Worm (Caenorhabditis elegans) whole organism, L4 larva: ENCODE results near the gene C31H2.4.

Experiments used
- F26F4.8 ChIP-seq: fragments of 200-800 bp; sonication (Bioruptor generic); conservative IDR thresholded peaks from 2 replicates; pipeline ENCODE4 v1.3.6; 2022; ENCODE audit warnings: missing genetic modification characterization, missing compliant biosample characterization
- F37D6.2 ChIP-seq: sonication (generic microtip); optimal IDR thresholded peaks from 2 replicates; lab custom pipeline; 2016; ENCODE audit warnings: mild to moderate bottlenecking, missing genetic modification characterization, missing compliant biosample characterization
- F44E2.7 ChIP-seq: fragments of 200-800 bp; sonication (Bioruptor generic); IDR thresholded peaks from 2 replicates; pipeline ENCODE4 v2.1.2; 2022; ENCODE audit warnings: missing genetic modification characterization, missing compliant biosample characterization
- R02D3.7 ChIP-seq: fragments of 150-350 bp; sonication (generic microtip); optimal IDR thresholded peaks from 3 replicates; lab custom pipeline; 2014; ENCODE audit warnings: missing biosample characterization, missing genetic modification characterization
- ZK337.2 ChIP-seq: fragments of 200-800 bp; sonication (Bioruptor generic); IDR thresholded peaks from 2 replicates; pipeline ENCODE4 v1.3.6; 2022; ENCODE audit warnings: missing genetic modification reagents, missing genetic modification characterization, missing compliant biosample characterization
- aha-1 ChIP-seq: fragments of 150-350 bp; peaks from one replicate; lab custom pipeline; 2014; ENCODE audit warnings: missing biosample characterization, missing genetic modification characterization
- ama-1 ChIP-seq: fragments of 150-350 bp; optimal IDR thresholded peaks from 2 replicates; lab custom pipeline; 2014; ENCODE audit warnings: inconsistent platforms, mixed read lengths
- attf-4 ChIP-seq: sonication (generic microtip); optimal IDR thresholded peaks from 3 replicates; lab custom pipeline; 2017; ENCODE audit warnings: missing biosample characterization, missing genetic modification characterization
- ceh-62 ChIP-seq: sonication (generic microtip); optimal IDR thresholded peaks from 2 replicates; lab custom pipeline; 2017; ENCODE audit warnings: missing biosample characterization, missing genetic modification characterization
- ces-1 ChIP-seq: fragments of 150-350 bp; sonication (generic microtip); optimal IDR thresholded peaks from 4 replicates; lab custom pipeline; 2014; ENCODE audit warnings: missing biosample characterization, missing genetic modification reagents, missing genetic modification characterization
- daf-16 ChIP-seq, 3 experiments: sonication (generic microtip); optimal IDR thresholded peaks; 2 replicates each; lab custom pipeline; 2016 to 2017; ENCODE audit warnings: missing genetic modification characterization in 3 of 3, missing genetic modification reagents in 3 of 3, mild to moderate bottlenecking in 2 of 3, missing compliant biosample characterization in 2 of 3, missing biosample characterization in 1 of 3, moderate library complexity in 1 of 3
- daf-19 ChIP-seq: fragments of 200-800 bp; sonication (Bioruptor generic); conservative IDR thresholded peaks from 2 replicates; pipeline ENCODE4 v1.3.6; 2022; ENCODE audit warnings: missing genetic modification characterization, missing compliant biosample characterization
- dmd-6 ChIP-seq: fragments of 200-800 bp; sonication (Bioruptor generic); IDR thresholded peaks from 2 replicates; pipeline ENCODE4 v1.3.6; 2022; ENCODE audit warnings: missing genetic modification reagents, missing genetic modification characterization, missing compliant biosample characterization
- dmd-8 ChIP-seq: fragments of 200-800 bp; sonication (Bioruptor generic); IDR thresholded peaks from 2 replicates; pipeline ENCODE4 v1.3.6; 2022; ENCODE audit warnings: missing genetic modification characterization, missing compliant biosample characterization
- dmd-9 ChIP-seq: fragments of 200-800 bp; sonication (Bioruptor generic); IDR thresholded peaks from 2 replicates; pipeline ENCODE4 v1.3.6; 2022; ENCODE audit warnings: missing genetic modification reagents, missing genetic modification characterization, missing compliant biosample characterization
- dpl-1 ChIP-seq: fragments of 150-350 bp; optimal IDR thresholded peaks from 2 replicates; lab custom pipeline; 2014; ENCODE audit warnings: missing biosample characterization, missing genetic modification reagents, missing genetic modification characterization
- fkh-10 ChIP-seq: fragments of 150-350 bp; optimal IDR thresholded peaks from 2 replicates; lab custom pipeline; 2014; ENCODE audit warnings: missing biosample characterization, missing genetic modification reagents, missing genetic modification characterization
- hlh-11 ChIP-seq: fragments of 200-800 bp; sonication (Bioruptor generic); optimal IDR thresholded peaks from 2 replicates; lab custom pipeline; 2018; ENCODE audit warnings: mild to moderate bottlenecking, missing genetic modification characterization, missing compliant biosample characterization
- hlh-30 ChIP-seq: sonication (generic microtip); optimal IDR thresholded peaks from 2 replicates; lab custom pipeline; 2017; ENCODE audit warnings: antibody characterized with exemption, mild to moderate bottlenecking, missing genetic modification characterization, missing compliant biosample characterization; ENCODE audit not compliant: insufficient read depth
- jun-1 ChIP-seq: fragments of 150-350 bp; optimal IDR thresholded peaks from 2 replicates; lab custom pipeline; 2014; ENCODE audit warnings: missing biosample characterization, missing genetic modification reagents, missing genetic modification characterization
- lim-7 ChIP-seq: fragments of 200-800 bp; sonication (Bioruptor generic); IDR thresholded peaks from 2 replicates; pipeline ENCODE4 v1.3.6; 2022; ENCODE audit warnings: missing genetic modification characterization, missing compliant biosample characterization
- madf-5 ChIP-seq, 2 experiments: fragments of 200-800 bp; sonication (Bioruptor generic); IDR thresholded peaks; 2 replicates each; pipeline ENCODE4 v1.3.6; 2022; ENCODE audit warnings: missing compliant biosample characterization in 2 of 2, missing genetic modification characterization in 2 of 2
- madf-9 ChIP-seq: fragments of 200-800 bp; sonication (Bioruptor generic); conservative IDR thresholded peaks from 2 replicates; pipeline ENCODE4 v1.3.6; 2022; ENCODE audit warnings: missing genetic modification reagents, missing genetic modification characterization, missing compliant biosample characterization
- mdt-29 ChIP-seq: fragments of 200-800 bp; sonication (Bioruptor generic); IDR thresholded peaks from 2 replicates; pipeline ENCODE4 v1.3.6; 2022; ENCODE audit warnings: missing genetic modification reagents, missing genetic modification characterization, missing compliant biosample characterization
- mes-2 ChIP-seq: sonication (generic microtip); optimal IDR thresholded peaks from 2 replicates; lab custom pipeline; 2016; ENCODE audit warnings: missing genotype, mild to moderate bottlenecking, missing genetic modification characterization, missing compliant biosample characterization; ENCODE audit not compliant: poor library complexity, severe bottlenecking
- mxl-2 ChIP-seq: fragments of 200-800 bp; sonication (Bioruptor generic); conservative IDR thresholded peaks from 2 replicates; pipeline ENCODE4 v1.3.6; 2022; ENCODE audit warnings: missing genetic modification reagents, missing genetic modification characterization, missing compliant biosample characterization
- nhr-102 ChIP-seq: sonication (generic microtip); optimal IDR thresholded peaks from 2 replicates; lab custom pipeline; 2016; ENCODE audit warnings: mild to moderate bottlenecking, missing genetic modification characterization, moderate library complexity, missing compliant biosample characterization
- nhr-11 ChIP-seq: fragments of 150-350 bp; optimal IDR thresholded peaks from 2 replicates; lab custom pipeline; 2014; ENCODE audit warnings: missing biosample characterization, missing genetic modification characterization
- nhr-111 ChIP-seq: fragments of 200-800 bp; sonication (Bioruptor generic); optimal IDR thresholded peaks from 2 replicates; lab custom pipeline; 2018; ENCODE audit warnings: mild to moderate bottlenecking, missing genetic modification characterization, missing compliant biosample characterization
- nhr-25 ChIP-seq: sonication (generic microtip); optimal IDR thresholded peaks from 2 replicates; lab custom pipeline; 2017; ENCODE audit warnings: missing genetic modification characterization, mild to moderate bottlenecking, missing compliant biosample characterization, antibody characterized with exemption, moderate library complexity, borderline replicate concordance; ENCODE audit not compliant: insufficient read depth
- nhr-28 ChIP-seq: fragments of 150-350 bp; optimal IDR thresholded peaks from 2 replicates; lab custom pipeline; 2014; ENCODE audit warnings: missing biosample characterization, missing genetic modification characterization
- pha-4 ChIP-seq, 2 experiments: fragments of 150-350 bp in 1 of 2; fragments of 200-800 bp in 1 of 2; sonication (Bioruptor generic) in 1 of 2; IDR thresholded peaks in 1 of 2; optimal IDR thresholded peaks in 1 of 2; 2 replicates each; pipeline versions ENCODE4 v1.3.6 to Lab custom; 2014 to 2022; ENCODE audit warnings: missing genetic modification characterization in 2 of 2, missing genetic modification reagents in 2 of 2, missing biosample characterization in 1 of 2, missing compliant biosample characterization in 1 of 2
- pqm-1 ChIP-seq: sonication (generic microtip); optimal IDR thresholded peaks from 2 replicates; lab custom pipeline; 2017; ENCODE audit warnings: missing biosample characterization, missing genetic modification characterization
- snpc-4 ChIP-seq: fragments of 150-350 bp; optimal IDR thresholded peaks from 2 replicates; lab custom pipeline; 2014; ENCODE audit warnings: missing biosample characterization, missing genetic modification characterization
- spr-1 ChIP-seq: sonication (generic microtip); optimal IDR thresholded peaks from 2 replicates; lab custom pipeline; 2016; ENCODE audit warnings: mild to moderate bottlenecking, missing genetic modification characterization, missing compliant biosample characterization
- spr-3 ChIP-seq: fragments of 200-800 bp; sonication (Bioruptor generic); optimal IDR thresholded peaks from 2 replicates; lab custom pipeline; 2018; ENCODE audit warnings: mild to moderate bottlenecking, missing genetic modification characterization, missing compliant biosample characterization
- tag-97 ChIP-seq: fragments of 200-800 bp; sonication (Bioruptor generic); IDR thresholded peaks from 2 replicates; pipeline ENCODE4 v1.3.6; 2022; ENCODE audit warnings: missing genetic modification characterization, missing compliant biosample characterization
- tra-1 ChIP-seq: fragments of 200-800 bp; sonication (Bioruptor generic); IDR thresholded peaks from 2 replicates; pipeline ENCODE4 v1.3.6; 2022; ENCODE audit warnings: missing genetic modification reagents, missing genetic modification characterization, missing compliant biosample characterization
- unc-62 ChIP-seq, 3 experiments: fragments of 150-350 bp in 1 of 3; sonication (generic microtip); optimal IDR thresholded peaks in 2 of 3; peaks in 1 of 3; 1 replicate in 1 of 3; 2 replicates in 2 of 3; lab custom pipeline; 2014 to 2017; ENCODE audit warnings: missing biosample characterization in 3 of 3, missing genetic modification characterization in 3 of 3, missing genetic modification reagents in 3 of 3, missing genotype in 1 of 3
- vab-7 ChIP-seq: fragments of 200-800 bp; sonication (Bioruptor generic); IDR thresholded peaks from 2 replicates; pipeline ENCODE4 v1.3.6; 2022; ENCODE audit warnings: missing genetic modification reagents, missing genetic modification characterization, missing compliant biosample characterization
- zfp-3 ChIP-seq: fragments of 200-800 bp; sonication (Bioruptor generic); conservative IDR thresholded peaks from 2 replicates; pipeline ENCODE4 v1.3.6; 2022; ENCODE audit warnings: missing genetic modification reagents, missing genetic modification characterization, missing compliant biosample characterization
- zip-2 ChIP-seq: fragments of 150-350 bp; optimal IDR thresholded peaks from 2 replicates; lab custom pipeline; 2014; ENCODE audit warnings: missing biosample characterization, missing genetic modification characterization
- ztf-11 ChIP-seq: fragments of 150-350 bp; optimal IDR thresholded peaks from 2 replicates; lab custom pipeline; 2014; ENCODE audit warnings: missing biosample characterization, missing genetic modification characterization
- ztf-7 ChIP-seq: fragments of 150-350 bp; optimal IDR thresholded peaks from 2 replicates; lab custom pipeline; 2014; ENCODE audit warnings: missing biosample characterization, missing genetic modification characterization

The C31H2.4 gene

ce11 chrX:5140177-5140576 is 19.3 kb downstream of the C31H2.4 start (continued):
- no peak for TF ChIP-seq attf-4
- TF ChIP-seq madf-9 (GFP tag; lab: Robert Waterston, UW), result no peak
- TF ChIP-seq ceh-62 (tag; lab: Kevin White, UChicago), result no peak
- TF ChIP-seq zip-2 (tag; lab: Kevin White, UChicago), result no peak
- TF ChIP-seq mxl-2 (GFP tag; lab: Robert Waterston, UW), result no peak
- no peak for TF ChIP-seq ces-1 (GFP tag; lab: Kevin White, UChicago)
- no peak for TF ChIP-seq madf-5 (GFP tag; IDR thresholded peaks at IDR 0.05; lab: Robert Waterston, UW)
- no peak for TF ChIP-seq mes-2 (tag; lab: Kevin White, UChicago)
- no peak for TF ChIP-seq nhr-25
- no peak for TF ChIP-seq zfp-3
- no peak for TF ChIP-seq dpl-1
- TF ChIP-seq dmd-6 (GFP tag; lab: Robert Waterston, UW), result no peak
- no peak for TF ChIP-seq nhr-102 (tag; lab: Kevin White, UChicago)
- TF ChIP-seq tra-1 (GFP tag; lab: Robert Waterston, UW), result 0 out of 2 replicates have a peak, but pooled peaks have one; percentile 24

- TF ChIP-seq aha-1 (tag; lab: Kevin White, UChicago) (peak; percentile 69), spr-1 (tag; lab: Kevin White, UChicago) (no peak)
- TF ChIP-seq, all 104 proteins: peak for 1
Observed at ce11 chrX:5137716-5138470, 21.6 kb downstream of the C31H2.4 start.

ce11 chrX:5135548-5135947 is 23.9 kb downstream of the C31H2.4 start:
- TF ChIP-seq lim-7 (GFP tag; lab: Robert Waterston, UW) (no peak), nhr-111 (GFP tag; lab: Kevin White, UChicago) (no peak), ama-1 (lab: Kevin White, UChicago) (no peak), pha-4 (GFP tag; IDR thresholded peaks at IDR 0.05; lab: Robert Waterston, UW) (no peak), pha-4 (tag; optimal IDR thresholded peaks at IDR 0.05; lab: Kevin White, UChicago) (no peak), daf-19 (GFP tag; lab: Robert Waterston, UW) (no peak), jun-1 (no peak), R02D3.7 (tag; lab: Kevin White, UChicago) (no peak), hlh-11 (peak; percentile 9), F37D6.2 (no peak), ceh-62 (tag; lab: Kevin White, UChicago) (no peak), aha-1 (tag; lab: Kevin White, UChicago) (peak; percentile 60), ztf-7 (tag; lab: Kevin White, UChicago) (no peak), ztf-11 (tag; lab: Kevin White, UChicago) (no peak), nhr-25 (no peak), spr-1 (tag; lab: Kevin White, UChicago) (no peak), ZK337.2 (no peak), nhr-11 (tag; lab: Kevin White, UChicago) (no peak), snpc-4 (tag; lab: Kevin White, UChicago) (no peak), nhr-28 (tag; lab: Kevin White, UChicago) (peak; percentile 5)

ce11 chrX:5133980-5134379 is 25.5 kb downstream of the C31H2.4 start, which contains the start of gene tbc-7:
Gene tbc-7, plus strand, starts transcription at chrX:5134280.
- TF ChIP-seq mdt-29 (GFP tag; lab: Robert Waterston, UW), result no peak
- TF ChIP-seq snpc-4 (tag; lab: Kevin White, UChicago), result no peak
- no peak for TF ChIP-seq spr-3
- no peak for TF ChIP-seq pqm-1 (tag; lab: Kevin White, UChicago)
- TF ChIP-seq spr-1 (tag; lab: Kevin White, UChicago), result no peak
- TF ChIP-seq nhr-25, result no peak
- no peak for TF ChIP-seq unc-62 (GFP tag; optimal IDR thresholded peaks at IDR 0.05 in 1 of 2; lab: Kevin White, UChicago)
- TF ChIP-seq unc-62 (tag; optimal IDR thresholded peaks at IDR 0.05; lab: Kevin White, UChicago), result no peak
- no peak for TF ChIP-seq madf-5 (GFP tag; IDR thresholded peaks at IDR 0.05; lab: Robert Waterston, UW)
- TF ChIP-seq dmd-8 (GFP tag; lab: Robert Waterston, UW), result no peak
- no peak for TF ChIP-seq pha-4 (GFP tag; IDR thresholded peaks at IDR 0.05; lab: Robert Waterston, UW)
- TF ChIP-seq pha-4 (tag; optimal IDR thresholded peaks at IDR 0.05; lab: Kevin White, UChicago), result no peak
- TF ChIP-seq tag-97 (GFP tag; lab: Robert Waterston, UW), result no peak
- no peak for TF ChIP-seq F26F4.8 (GFP tag; lab: Robert Waterston, UW)
- TF ChIP-seq F44E2.7 (GFP tag; lab: Robert Waterston, UW), result no peak
- no peak for TF ChIP-seq dmd-9 (GFP tag; lab: Robert Waterston, UW)
- no peak for TF ChIP-seq daf-16 (GFP tag; optimal IDR thresholded peaks at IDR 0.05; lab: Kevin White, UChicago)
- TF ChIP-seq daf-16 (tag; optimal IDR thresholded peaks at IDR 0.05; lab: Kevin White, UChicago), result no peak
- no peak for TF ChIP-seq vab-7 (GFP tag; lab: Robert Waterston, UW)
- TF ChIP-seq hlh-30 (tag; lab: Kevin White, UChicago), result no peak
- no peak for TF ChIP-seq fkh-10 (GFP tag; lab: Kevin White, UChicago)
